Fruit fly (Drosophila melanogaster): ENCODE data around the gene CG4360.
A peak's percentile ranks its signal among the peaks of the same experiment; 100 is the strongest.

Gene CG4360

dm6 chr3R:20292030-20292879 is 35.5 kb downstream of the CG4360 start (continued):
- peak; percentile 36 for TF ChIP-seq ems (GFP tag; optimal IDR thresholded peaks at IDR 0.05)
- TF ChIP-seq CG7786 (GFP tag; optimal IDR thresholded peaks at IDR 0.05), result peak; percentile 27
- peak; percentile 57; the same call in 1 of the 2 replicates for TF ChIP-seq CG8765 (GFP tag; IDR thresholded peaks at IDR 0.05)
- TF ChIP-seq dmrt11E (tag; optimal IDR thresholded peaks at IDR 0.05), result peak; percentile 84
- peak; percentile 55 for TF ChIP-seq Ets65A (GFP tag)
- no peak for TF ChIP-seq Abd-B (GFP tag; optimal IDR thresholded peaks at IDR 0.05)
- TF ChIP-seq pros (GFP tag; optimal IDR thresholded peaks at IDR 0.05), result peak; percentile 57
- TF ChIP-seq br (optimal IDR thresholded peaks at IDR 0.05), result no peak
- peak; percentile 9 for TF ChIP-seq CHES-1-like (GFP tag; optimal IDR thresholded peaks at IDR 0.05)
- peak; percentile 31 for TF ChIP-seq Nf-YB (GFP tag; optimal IDR thresholded peaks at IDR 0.05)
- TF ChIP-seq CG1602 (GFP tag; optimal IDR thresholded peaks at IDR 0.05), result peak; percentile 66
- no peak for TF ChIP-seq CG5180 (GFP tag; optimal IDR thresholded peaks at IDR 0.05)
- TF ChIP-seq shn (GFP tag; optimal IDR thresholded peaks at IDR 0.05), result peak; percentile 45
- TF ChIP-seq fd96Cb (tag; optimal IDR thresholded peaks at IDR 0.05), result peak; percentile 58
- TF ChIP-seq jing (GFP tag; optimal IDR thresholded peaks at IDR 0.05), result peak; percentile 14
- peak; percentile 2 for TF ChIP-seq CG10431 (GFP tag; optimal IDR thresholded peaks at IDR 0.05)
- TF ChIP-seq odd (GFP tag; optimal IDR thresholded peaks at IDR 0.05), result peak; percentile 46
- peak; percentile 23; the same call in 1 of the 4 replicates for TF ChIP-seq Dll (GFP tag; IDR thresholded peaks at IDR 0.05; ENCODE audit: partially characterized antibody)
- peak; percentile 58 for TF ChIP-seq Antp (GFP tag; optimal IDR thresholded peaks at IDR 0.05)
- TF ChIP-seq CG13775 (GFP tag; optimal IDR thresholded peaks at IDR 0.05), result peak; percentile 68
- TF ChIP-seq CG3995 (GFP tag; optimal IDR thresholded peaks at IDR 0.05), result no peak
- no peak for TF ChIP-seq ato (GFP tag; IDR thresholded peaks at IDR 0.05; ENCODE audit: partially characterized antibody)
- TF ChIP-seq Mes4 (GFP tag; optimal IDR thresholded peaks at IDR 0.05), result peak; percentile 31
- peak; percentile 46 for TF ChIP-seq oc (tag; optimal IDR thresholded peaks at IDR 0.05)
- TF ChIP-seq Chrac-16 (GFP tag; optimal IDR thresholded peaks at IDR 0.05), result peak; percentile 77
- peak; percentile 65 for TF ChIP-seq CG1233 (GFP tag; optimal IDR thresholded peaks at IDR 0.05)
- peak; percentile 67 for TF ChIP-seq CG10209 (GFP tag; optimal IDR thresholded peaks at IDR 0.05)
- TF ChIP-seq Ssrp (tag; optimal IDR thresholded peaks at IDR 0.05), result peak; percentile 75
- peak; percentile 31 for TF ChIP-seq ATbp (GFP tag; optimal IDR thresholded peaks at IDR 0.05)
- TF ChIP-seq ken (GFP tag; IDR thresholded peaks at IDR 0.05), result peak; percentile 41; the same call in 1 of the 3 replicates
- TF ChIP-seq CG17829 (tag; optimal IDR thresholded peaks at IDR 0.05), result peak; percentile 77
- TF ChIP-seq emc (GFP tag; optimal IDR thresholded peaks at IDR 0.05), result no peak
- TF ChIP-seq CG18619 (GFP tag; optimal IDR thresholded peaks at IDR 0.05), result peak; percentile 41
- peak; percentile 3 for TF ChIP-seq CG12942 (GFP tag; optimal IDR thresholded peaks at IDR 0.05)
- no peak for TF ChIP-seq CG15011 (GFP tag; optimal IDR thresholded peaks at IDR 0.05)
- peak; percentile 7 for TF ChIP-seq ind (GFP tag; optimal IDR thresholded peaks at IDR 0.05)
- 0 out of 2 replicates have a peak, but pooled peaks have one; percentile 15 for TF ChIP-seq ssp (GFP tag; IDR thresholded peaks at IDR 0.05)

- TF ChIP-seq CHES-1-like (GFP tag; optimal IDR thresholded peaks at IDR 0.05) (no peak), klu (GFP tag; IDR thresholded peaks at IDR 0.05) (no peak), tll (GFP tag; optimal IDR thresholded peaks at IDR 0.05) (no peak), CrebB (tag; optimal IDR thresholded peaks at IDR 0.05) (no peak), pita (GFP tag; optimal IDR thresholded peaks at IDR 0.05) (no peak), cato (GFP tag; optimal IDR thresholded peaks at IDR 0.05; ENCODE audit: borderline replicate concordance) (no peak), abd-A (tag; optimal IDR thresholded peaks at IDR 0.05) (no peak), bsh (GFP tag; optimal IDR thresholded peaks at IDR 0.05) (peak in 1 of 2 experiments; percentile 22), CG18262 (tag; optimal IDR thresholded peaks at IDR 0.05) (peak; percentile 45), Camta (GFP tag; optimal IDR thresholded peaks at IDR 0.05) (no peak), CG10979 (tag; optimal IDR thresholded peaks at IDR 0.05) (peak; percentile 31), HmgZ (tag; optimal IDR thresholded peaks at IDR 0.05) (no peak), exex (tag; optimal IDR thresholded peaks at IDR 0.05) (no peak), CG2712 (tag; optimal IDR thresholded peaks at IDR 0.05) (no peak), CG18619 (GFP tag; optimal IDR thresholded peaks at IDR 0.05) (no peak)
Measured at dm6 chr3R:20291594-20291993, 36.2 kb downstream of the CG4360 start.

Data from whole organism, embryonic.